Fruit fly (Drosophila melanogaster): ENCODE data around the gene CG42704.

DNA sequence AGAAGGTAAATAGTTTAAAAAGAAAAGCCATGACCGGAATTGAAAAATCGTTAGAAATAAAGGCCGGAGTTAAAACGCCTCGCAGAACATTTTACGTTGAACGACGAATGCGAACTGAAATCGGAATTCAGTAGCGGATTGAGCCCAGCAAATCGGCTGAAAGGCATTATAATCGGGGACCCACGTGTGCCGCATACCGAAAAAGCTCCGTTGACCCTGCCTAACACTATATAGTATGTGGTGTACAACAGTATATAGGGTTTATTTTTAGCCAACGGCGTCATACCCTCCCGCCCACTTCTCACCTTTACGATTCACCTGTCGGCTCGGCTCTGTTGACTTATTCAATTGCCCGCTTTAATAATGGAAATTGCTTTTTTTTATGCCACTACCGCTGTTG is 662 bp upstream of the CG42704 start, which contains the start of gene CG42246:
- no peak for TF ChIP-seq psq (optimal IDR thresholded peaks at IDR 0.05)
- TF ChIP-seq h (optimal IDR thresholded peaks at IDR 0.05), result no peak
- TF ChIP-seq ttk (optimal IDR thresholded peaks at IDR 0.05), result no peak
- TF ChIP-seq insv (optimal IDR thresholded peaks at IDR 0.05), result no peak
- no peak for TF ChIP-seq Myc (optimal IDR thresholded peaks at IDR 0.05)
- no peak for TF ChIP-seq Sin3A (optimal IDR thresholded peaks at IDR 0.05)

Measured in Kc167 (cell line).